Worm (Caenorhabditis elegans): Measurements from ENCODE around the gene ifa-1.

- no peak for TF ChIP-seq ztf-29 (GFP tag; IDR thresholded peaks at IDR 0.05)
- TF ChIP-seq cog-1 (tag; optimal IDR thresholded peaks at IDR 0.05) = no peak
- TF ChIP-seq flt-1 (GFP tag; IDR thresholded peaks at IDR 0.05) = no peak
- no peak for TF ChIP-seq tab-1 (GFP tag; IDR thresholded peaks at IDR 0.05)
- no peak for TF ChIP-seq T22C8.4 (GFP tag; IDR thresholded peaks at IDR 0.05)
- TF ChIP-seq klf-2 (GFP tag; conservative IDR thresholded peaks at IDR 0.05) = no peak
- TF ChIP-seq ref-1 (GFP tag; conservative IDR thresholded peaks at IDR 0.05) = no peak
- no peak for TF ChIP-seq med-1 (GFP tag; optimal IDR thresholded peaks at IDR 0.05; ENCODE audit: insufficient read depth)
- TF ChIP-seq ztf-23 (GFP tag; IDR thresholded peaks at IDR 0.05) = no peak
These were observed 27.4 kb upstream of the ifa-1 start for ce11 chrX:11243604-11244003.
